Worm (Caenorhabditis elegans) whole organism, young adult: ENCODE data around the gene wht-3.

Source experiments
- F57A8.1 ChIP-seq: fragments of 200-800 bp; sonication (Bioruptor generic); optimal IDR thresholded peaks from 2 replicates; lab custom pipeline; 2018; ENCODE audit warnings: mild to moderate bottlenecking, missing genetic modification characterization, moderate library complexity, missing compliant biosample characterization
- T26A5.8 ChIP-seq: sonication (generic microtip); optimal IDR thresholded peaks from 2 replicates; lab custom pipeline; 2016; ENCODE audit warnings: missing genetic modification characterization, missing compliant biosample characterization
- snpc-4 ChIP-seq, 5 experiments: fragments of 150-350 bp in 1 of 5; sonication (generic microtip) in 4 of 5; optimal IDR thresholded peaks; 2 replicates each; lab custom pipeline; 2014 to 2018; ENCODE audit warnings: missing genetic modification characterization in 5 of 5, missing biosample characterization in 3 of 5, antibody characterized with exemption in 2 of 5, mild to moderate bottlenecking in 2 of 5, missing compliant biosample characterization in 2 of 5, missing genotype in 2 of 5, moderate library complexity in 2 of 5, missing genetic modification reagents in 1 of 5

DNA sequence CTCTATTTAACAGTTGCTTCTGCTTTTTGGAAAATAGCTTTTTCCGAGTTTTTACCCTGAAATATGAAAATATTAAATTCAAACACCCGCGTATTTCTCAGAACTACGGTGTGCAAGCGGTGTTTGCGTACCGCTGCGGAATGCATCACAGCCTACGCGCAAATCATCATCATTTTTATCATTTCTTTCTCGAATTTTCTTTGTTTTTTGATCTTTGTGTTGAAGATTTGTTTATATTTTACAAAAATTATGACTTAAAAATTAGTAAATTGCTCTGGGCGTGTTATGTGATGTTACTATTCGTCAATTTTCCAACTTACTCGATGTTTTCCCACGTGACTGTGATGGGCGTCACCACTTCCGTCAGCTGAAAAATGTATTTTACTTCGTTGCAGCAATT is 479 bp downstream of the wht-3 start:
- no peak for TF ChIP-seq F57A8.1 (GFP tag; lab: Kevin White, UChicago)
- no peak for TF ChIP-seq snpc-4 (GFP tag; optimal IDR thresholded peaks at IDR 0.05; lab: Kevin White, UChicago)
- TF ChIP-seq snpc-4 (tag; optimal IDR thresholded peaks at IDR 0.05; lab: Kevin White, UChicago) = peak in 3 of 4 experiments; percentile 7 to 39 (median 12)
- no peak for TF ChIP-seq T26A5.8
